Fruit fly (Drosophila melanogaster) Kc167 (cell line): ENCODE results near the gene Cad74A.

ENCODE experiments used
- Myc ChIP-seq: fragments of >200 bp; optimal IDR thresholded peaks from 2 replicates; lab custom pipeline; 2017; ENCODE audit warnings: missing external identifiers
- Sin3A ChIP-seq: fragments of >200 bp; optimal IDR thresholded peaks from 2 replicates; lab custom pipeline; 2018; ENCODE audit warnings: missing external identifiers
- h ChIP-seq: fragments of >200 bp; optimal IDR thresholded peaks from 3 replicates; lab custom pipeline; 2018; ENCODE audit warnings: missing external identifiers
- insv ChIP-seq: fragments of >200 bp; optimal IDR thresholded peaks from 3 replicates; lab custom pipeline; 2018; ENCODE audit warnings: missing external identifiers
- psq ChIP-seq: fragments of >200 bp; optimal IDR thresholded peaks from 2 replicates; lab custom pipeline; 2017; ENCODE audit warnings: missing external identifiers
- ttk ChIP-seq: sonication (Bioruptor generic); optimal IDR thresholded peaks from 2 replicates; lab custom pipeline; 2017; ENCODE audit warnings: missing external identifiers

The Cad74A gene

dm6 chr3L:17352812-17353211, 26.5 kb downstream of the Cad74A start:
- TF ChIP-seq ttk (lab: Kevin White, UChicago) (no peak), psq (lab: Kevin White, UChicago) (no peak), h (no peak), Myc (no peak), insv (lab: Kevin White, UChicago) (no peak), Sin3A (no peak)

dm6 chr3L:17351522-17351921, 27.8 kb downstream of the Cad74A start, which contains the start of gene CG7692:
CG7692 (plus strand) TSS chr3L:17351822.
- TF ChIP-seq psq (lab: Kevin White, UChicago) (no peak), Sin3A (no peak), insv (lab: Kevin White, UChicago) (no peak), ttk (lab: Kevin White, UChicago) (no peak), h (no peak), Myc (no peak)

dm6 chr3L:17349604-17350003, 29.7 kb downstream of the Cad74A start, which contains the start of gene Mip:
Mip (minus strand) TSS chr3L:17349666.
- no peak for TF ChIP-seq psq (lab: Kevin White, UChicago)
- TF ChIP-seq Myc = no peak
- TF ChIP-seq Sin3A = no peak
- no peak for TF ChIP-seq h
- no peak for TF ChIP-seq ttk (lab: Kevin White, UChicago)
- TF ChIP-seq insv (lab: Kevin White, UChicago) = no peak

dm6 chr3L:17346393-17346792, 32.9 kb downstream of the Cad74A start:
- TF ChIP-seq psq (lab: Kevin White, UChicago) (no peak), Myc (no peak), ttk (lab: Kevin White, UChicago) (no peak), h (no peak), insv (lab: Kevin White, UChicago) (no peak)

dm6 chr3L:17344596-17344995, 34.7 kb downstream of the Cad74A start, which contains the start of gene brv2:
brv2 (minus strand) TSS chr3L:17344696.
- TF ChIP-seq psq (lab: Kevin White, UChicago) (no peak), Myc (no peak), insv (lab: Kevin White, UChicago) (no peak), h (no peak), ttk (lab: Kevin White, UChicago) (no peak), Sin3A (no peak)

- no peak for TF ChIP-seq Myc
- no peak for TF ChIP-seq h
- TF ChIP-seq insv (lab: Kevin White, UChicago) = no peak
- TF ChIP-seq ttk (lab: Kevin White, UChicago) = no peak
- no peak for TF ChIP-seq psq (lab: Kevin White, UChicago)
- TF ChIP-seq Sin3A = no peak
Measured at dm6 chr3L:17341216-17341615, 38.1 kb downstream of the Cad74A start, which contains the start of gene CG13727. CG13727 (minus strand) TSS chr3L:17341316.

- TF ChIP-seq insv (lab: Kevin White, UChicago) = no peak
- TF ChIP-seq h = no peak
- no peak for TF ChIP-seq psq (lab: Kevin White, UChicago)
- no peak for TF ChIP-seq ttk (lab: Kevin White, UChicago)
- no peak for TF ChIP-seq Sin3A
- no peak for TF ChIP-seq Myc
Measured at dm6 chr3L:17339756-17340155, 39.6 kb downstream of the Cad74A start.

- TF ChIP-seq ttk (lab: Kevin White, UChicago) = no peak
- TF ChIP-seq insv (lab: Kevin White, UChicago) = no peak
- no peak for TF ChIP-seq h
- TF ChIP-seq Sin3A = no peak
- TF ChIP-seq Myc = no peak
- TF ChIP-seq psq (lab: Kevin White, UChicago) = no peak
Measured at dm6 chr3L:17339122-17339521, 40.2 kb downstream of the Cad74A start, which contains the start of gene CG6479. CG6479 (minus strand) TSS chr3L:17339262.

- no peak for TF ChIP-seq ttk (lab: Kevin White, UChicago)
- no peak for TF ChIP-seq insv (lab: Kevin White, UChicago)
- TF ChIP-seq Sin3A = no peak
- no peak for TF ChIP-seq psq (lab: Kevin White, UChicago)
- no peak for TF ChIP-seq Myc
- TF ChIP-seq h = no peak
Measured at dm6 chr3L:17329069-17329468, 50.3 kb downstream of the Cad74A start, which contains the start of gene Or74a. Or74a (minus strand) TSS chr3L:17329169.

- TF ChIP-seq insv (lab: Kevin White, UChicago) = no peak
Measured at dm6 chr3L:17325418-17325817, 53.9 kb downstream of the Cad74A start, which contains the start of gene CG13725. CG13725 (minus strand) TSS chr3L:17325518.

dm6 chr3L:17322541-17322940, 56.8 kb downstream of the Cad74A start, which contains the start of gene CG13724:
CG13724 (plus strand) TSS chr3L:17322841.
- no peak for TF ChIP-seq h
- no peak for TF ChIP-seq Sin3A
- TF ChIP-seq Myc = no peak
- no peak for TF ChIP-seq ttk (lab: Kevin White, UChicago)
- no peak for TF ChIP-seq insv (lab: Kevin White, UChicago)
- TF ChIP-seq psq (lab: Kevin White, UChicago) = no peak

dm6 chr3L:17320711-17321110, 58.6 kb downstream of the Cad74A start, which contains the start of gene ND-24L:
ND-24L (minus strand) TSS chr3L:17320811.
- TF ChIP-seq insv (lab: Kevin White, UChicago) (no peak), h (no peak), psq (lab: Kevin White, UChicago) (no peak), Myc (no peak), ttk (lab: Kevin White, UChicago) (no peak), Sin3A (no peak)
